Fruit fly (Drosophila melanogaster): Measurements from ENCODE around the gene CG8004.

Gene CG8004

dm6 chr3L:19906148-19906752, 22.1 kb downstream of the CG8004 start:
- peak; percentile 59 for TF ChIP-seq CG17801 (GFP tag; optimal IDR thresholded peaks at IDR 0.05; ENCODE audit: partially characterized antibody)

dm6 chr3L:19905427-19905826, 22.9 kb downstream of the CG8004 start:
- TF ChIP-seq CG17801 (GFP tag; optimal IDR thresholded peaks at IDR 0.05; ENCODE audit: partially characterized antibody) = no peak

DNA sequence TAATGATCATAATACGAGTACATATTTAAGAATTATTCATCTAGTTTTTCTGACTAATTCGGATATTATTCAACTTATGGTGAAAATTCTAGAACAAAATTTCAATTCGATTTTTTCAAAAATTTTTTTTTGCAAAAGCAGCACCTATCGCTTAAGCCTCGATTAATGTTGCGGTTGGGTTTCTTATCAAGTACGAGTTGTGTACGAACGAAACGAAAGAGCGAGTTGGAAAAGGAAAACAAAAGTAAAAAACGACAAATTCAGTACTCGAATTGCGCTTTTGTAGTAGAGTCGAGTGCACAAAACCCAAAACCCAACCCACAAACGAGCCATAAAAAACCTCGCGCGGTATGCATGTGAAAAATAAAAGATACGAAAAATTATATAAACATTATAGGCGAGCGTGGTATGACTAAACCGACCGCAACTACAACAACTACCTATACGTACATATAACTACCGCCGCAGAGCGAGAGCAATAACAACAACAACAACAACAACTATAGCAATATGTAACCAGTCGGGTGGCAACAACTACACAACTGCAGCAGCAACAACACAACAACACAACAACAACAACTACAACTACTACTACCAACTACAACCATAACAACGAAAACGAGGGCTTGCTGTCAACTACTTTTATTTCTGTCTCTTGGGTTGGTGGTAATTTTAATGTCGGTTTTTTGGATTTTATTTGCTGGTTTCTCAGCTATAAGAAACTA, 23.7 kb downstream of the CG8004 start:
- peak; percentile 25 for TF ChIP-seq CG17801 (GFP tag; optimal IDR thresholded peaks at IDR 0.05; ENCODE audit: partially characterized antibody)

DNA sequence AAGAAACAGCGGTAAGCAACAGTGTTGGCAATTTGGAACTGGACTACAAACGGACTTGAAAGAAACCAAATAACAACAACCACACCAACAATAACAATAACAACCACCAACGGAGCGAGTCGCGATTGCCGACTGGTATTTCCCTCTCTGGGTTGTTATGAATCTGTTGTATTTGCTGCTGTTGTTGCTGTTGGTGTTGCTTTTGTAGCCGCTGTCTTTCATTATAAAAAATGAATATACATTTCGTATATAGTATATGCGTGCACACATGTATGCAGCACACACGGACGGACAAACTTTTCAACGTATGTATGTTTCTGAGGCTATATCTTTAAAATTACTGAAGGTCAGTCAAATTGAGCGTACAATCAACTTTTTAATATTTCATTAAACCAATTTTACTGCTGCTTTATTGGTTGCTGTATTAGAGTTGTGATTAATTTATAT, 24.9 kb downstream of the CG8004 start:
- no peak for TF ChIP-seq CG17801 (GFP tag; optimal IDR thresholded peaks at IDR 0.05; ENCODE audit: partially characterized antibody)

- peak; percentile 50 for TF ChIP-seq CG17801 (GFP tag; optimal IDR thresholded peaks at IDR 0.05; ENCODE audit: partially characterized antibody)
Measured at dm6 chr3L:19902560-19903399, 25.5 kb downstream of the CG8004 start.

- TF ChIP-seq CG17801 (GFP tag; optimal IDR thresholded peaks at IDR 0.05; ENCODE audit: partially characterized antibody) = no peak
Measured at dm6 chr3L:19901486-19902255, 26.6 kb downstream of the CG8004 start.

- no peak for TF ChIP-seq CG17801 (GFP tag; optimal IDR thresholded peaks at IDR 0.05; ENCODE audit: partially characterized antibody)
Measured at dm6 chr3L:19900184-19901089, 27.9 kb downstream of the CG8004 start.

DNA sequence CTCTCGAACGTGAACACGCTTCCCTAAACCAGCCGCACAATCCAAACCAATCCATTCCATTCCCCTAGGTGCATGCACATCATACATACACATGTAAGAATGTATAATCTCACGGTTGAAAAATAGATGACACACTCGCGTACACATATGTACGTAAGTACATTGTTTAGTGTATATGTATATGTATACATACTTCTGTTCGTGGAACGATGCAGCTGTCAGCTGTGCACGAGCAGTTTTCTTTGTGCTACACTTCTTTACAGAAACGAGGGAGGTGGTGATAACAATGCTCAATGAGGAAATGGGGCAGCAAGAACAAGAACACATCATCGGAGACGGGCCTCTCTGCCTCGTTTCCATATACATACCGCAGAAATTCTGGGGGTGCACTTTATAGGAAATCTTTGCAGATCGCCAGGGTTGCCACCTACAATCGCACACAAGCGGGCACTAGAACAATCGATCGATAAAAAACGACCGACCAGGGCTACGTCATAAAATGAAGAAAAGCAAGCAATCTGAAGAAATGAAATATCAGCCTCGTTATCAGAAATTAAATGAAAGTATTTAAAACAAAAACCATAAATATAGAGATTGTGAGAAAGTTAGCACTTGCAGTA, 28.9 kb downstream of the CG8004 start:
- TF ChIP-seq CG17801 (GFP tag; optimal IDR thresholded peaks at IDR 0.05; ENCODE audit: partially characterized antibody) = no peak

dm6 chr3L:19898547-19899282, 29.6 kb downstream of the CG8004 start:
- TF ChIP-seq CG17801 (GFP tag; optimal IDR thresholded peaks at IDR 0.05; ENCODE audit: partially characterized antibody) = no peak

DNA sequence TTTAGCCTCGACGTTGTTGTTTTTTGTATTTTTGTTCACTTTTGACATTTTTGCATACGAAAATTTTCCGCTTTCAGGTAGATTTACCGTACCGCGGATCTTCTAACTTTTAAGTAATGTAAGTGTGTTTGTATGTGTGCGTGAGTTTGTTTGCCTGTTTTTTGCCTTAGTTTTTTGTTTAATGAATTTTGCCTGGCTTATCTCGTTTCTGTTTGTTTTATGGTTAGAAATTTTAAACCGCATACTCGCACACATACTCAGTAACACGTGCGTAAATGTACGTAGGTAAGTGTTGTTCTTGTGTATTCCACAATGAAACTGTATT, 30.7 kb downstream of the CG8004 start:
- TF ChIP-seq CG17801 (GFP tag; optimal IDR thresholded peaks at IDR 0.05; ENCODE audit: partially characterized antibody) = no peak

dm6 chr3L:19896892-19897684, 31.2 kb downstream of the CG8004 start:
- TF ChIP-seq CG17801 (GFP tag; optimal IDR thresholded peaks at IDR 0.05; ENCODE audit: partially characterized antibody) = peak; percentile 76

- TF ChIP-seq CG17801 (GFP tag; optimal IDR thresholded peaks at IDR 0.05; ENCODE audit: partially characterized antibody) = no peak
Measured at dm6 chr3L:19896280-19896891, 31.9 kb downstream of the CG8004 start.

Data from ovary, adult (tissue).